Fruit fly (Drosophila melanogaster) whole organism, wandering third instar larva: ENCODE results near the gene sqd.

ENCODE experiments used
- Abd-B ChIP-seq: fragments of >200 bp; optimal IDR thresholded peaks from 2 replicates; lab custom pipeline; 2017; ENCODE audit warnings: missing biosample characterization, missing genetic modification characterization
- CG32264 ChIP-seq: fragments of 200-800 bp; sonication (Bioruptor generic); optimal IDR thresholded peaks from 2 replicates; lab custom pipeline; 2016; ENCODE audit warnings: missing biosample characterization, missing genetic modification characterization
- CG9705 ChIP-seq: fragments of 200-800 bp; sonication (Bioruptor generic); optimal IDR thresholded peaks from 2 replicates; lab custom pipeline; 2018; ENCODE audit warnings: missing biosample characterization, mild to moderate bottlenecking, missing genetic modification characterization
- CrebA ChIP-seq: fragments of 200-800 bp; sonication (Bioruptor generic); optimal IDR thresholded peaks from 2 replicates; lab custom pipeline; 2016; ENCODE audit warnings: missing biosample characterization, mild to moderate bottlenecking, missing genetic modification characterization, borderline replicate concordance
- Dfd ChIP-seq: fragments of >200 bp; optimal IDR thresholded peaks from 2 replicates; lab custom pipeline; 2017; ENCODE audit warnings: missing biosample characterization, missing genetic modification characterization
- Dif ChIP-seq: fragments of 200-275, 200-300 bp; sonication (Bioruptor generic); optimal IDR thresholded peaks from 2 replicates; lab custom pipeline; 2018; ENCODE audit warnings: missing biosample characterization, missing genetic modification characterization; ENCODE audit not compliant: partially characterized antibody
- GATAd ChIP-seq: sonication (Bioruptor generic); optimal IDR thresholded peaks from 2 replicates; lab custom pipeline; 2016; ENCODE audit warnings: missing biosample characterization, missing genetic modification characterization
- HLH106 ChIP-seq: fragments of 200-800 bp; optimal IDR thresholded peaks from 3 replicates; lab custom pipeline; 2019; ENCODE audit warnings: missing biosample characterization, mild to moderate bottlenecking, missing genetic modification characterization, moderate library complexity
- Hnf4 ChIP-seq: fragments of 200-800 bp; sonication (Bioruptor generic); optimal IDR thresholded peaks from 2 replicates; lab custom pipeline; 2016; ENCODE audit warnings: missing biosample characterization, mild to moderate bottlenecking, missing genetic modification characterization
- Hr78 ChIP-seq: fragments of >200 bp; optimal IDR thresholded peaks from 2 replicates; lab custom pipeline; 2017; ENCODE audit warnings: missing biosample characterization, missing genetic modification characterization
- Hr83 ChIP-seq: fragments of 200-300 bp; sonication (Bioruptor generic); optimal IDR thresholded peaks from 2 replicates; lab custom pipeline; 2016; ENCODE audit warnings: missing biosample characterization, mild to moderate bottlenecking, missing genetic modification characterization, moderate library complexity; ENCODE audit not compliant: poor library complexity, severe bottlenecking
- Jra ChIP-seq: sonication (Bioruptor generic); optimal IDR thresholded peaks from 2 replicates; lab custom pipeline; 2016; ENCODE audit warnings: missing biosample characterization, missing genetic modification characterization
- Mio ChIP-seq: sonication (Bioruptor generic); optimal IDR thresholded peaks from 2 replicates; lab custom pipeline; 2016; ENCODE audit warnings: missing biosample characterization, missing genetic modification characterization
- Myc ChIP-seq: fragments of >200 bp; optimal IDR thresholded peaks from 2 replicates; lab custom pipeline; 2017
- N ChIP-seq: fragments of >200 bp; optimal IDR thresholded peaks from 2 replicates; lab custom pipeline; 2018; ENCODE audit warnings: missing biosample characterization, missing external identifiers, missing genetic modification characterization
- OdsH ChIP-seq: fragments of 200-800 bp; sonication (Bioruptor generic); optimal IDR thresholded peaks from 2 replicates; lab custom pipeline; 2016; ENCODE audit warnings: missing biosample characterization, mild to moderate bottlenecking, missing genetic modification characterization
- Rel ChIP-seq, 2 experiments: fragments of 200-800 bp; sonication (Bioruptor generic) in 1 of 2; optimal IDR thresholded peaks; 2 replicates in 1 of 2; 3 replicates in 1 of 2; lab custom pipeline; 2016 to 2019; ENCODE audit warnings: mild to moderate bottlenecking in 2 of 2, missing biosample characterization in 2 of 2, missing genetic modification characterization in 2 of 2, moderate library complexity in 1 of 2
- Sp1 ChIP-seq: fragments of 200-800 bp; sonication (Bioruptor generic); optimal IDR thresholded peaks from 3 replicates; lab custom pipeline; 2019; ENCODE audit warnings: missing biosample characterization, mild to moderate bottlenecking, missing genetic modification characterization, moderate library complexity
- Vsx2 ChIP-seq: fragments of 200-300, 225-300 bp; sonication (Bioruptor generic); optimal IDR thresholded peaks from 2 replicates; lab custom pipeline; 2018; ENCODE audit warnings: missing biosample characterization, missing genetic modification characterization; ENCODE audit not compliant: partially characterized antibody
- br ChIP-seq: fragments of 200-800 bp; sonication (Bioruptor generic); optimal IDR thresholded peaks from 2 replicates; lab custom pipeline; 2016; ENCODE audit warnings: missing biosample characterization, missing genetic modification characterization
- brk ChIP-seq: fragments of 200-800 bp; sonication (Bioruptor generic); optimal IDR thresholded peaks from 2 replicates; lab custom pipeline; 2016; ENCODE audit warnings: missing biosample characterization, mild to moderate bottlenecking, missing genetic modification characterization
- dl ChIP-seq, 2 experiments: fragments of 175-275, 200-275 bp in 1 of 2; fragments of 200-275 bp in 1 of 2; sonication (Bioruptor generic); optimal IDR thresholded peaks; lab custom pipeline; 2018; ENCODE audit warnings: mild to moderate bottlenecking in 2 of 2, missing biosample characterization in 2 of 2, missing genetic modification characterization in 2 of 2, moderate library complexity in 2 of 2; ENCODE audit not compliant: partially characterized antibody in 2 of 2, insufficient read depth in 1 of 2
- dmrt93B ChIP-seq: fragments of 200-800 bp; sonication (Bioruptor generic); optimal IDR thresholded peaks from 2 replicates; lab custom pipeline; 2018; ENCODE audit warnings: missing biosample characterization, mild to moderate bottlenecking, missing genetic modification characterization
- dsf ChIP-seq: sonication (Bioruptor generic); optimal IDR thresholded peaks from 2 replicates; lab custom pipeline; 2016; ENCODE audit warnings: missing biosample characterization, missing genetic modification characterization, borderline replicate concordance
- ey ChIP-seq: fragments of 200-800 bp; sonication (Bioruptor generic); optimal IDR thresholded peaks from 2 replicates; lab custom pipeline; 2016; ENCODE audit warnings: missing biosample characterization, missing genetic modification characterization
- foxo ChIP-seq, 2 experiments: fragments of 200-800 bp; sonication (Bioruptor generic); optimal IDR thresholded peaks; 2 replicates in 1 of 2; 3 replicates in 1 of 2; lab custom pipeline; 2016 to 2017; ENCODE audit warnings: missing biosample characterization in 2 of 2, missing genetic modification characterization in 2 of 2
- fru ChIP-seq: fragments of 200-800 bp; sonication (Bioruptor generic); optimal IDR thresholded peaks from 3 replicates; lab custom pipeline; 2016; ENCODE audit warnings: missing biosample characterization, mild to moderate bottlenecking, missing genetic modification characterization
- h ChIP-seq: fragments of 200-800 bp; sonication (Bioruptor generic); optimal IDR thresholded peaks from 3 replicates; lab custom pipeline; 2016; ENCODE audit warnings: missing biosample characterization, mild to moderate bottlenecking, missing genetic modification characterization
- jim ChIP-seq: fragments of 175-275, 200-325 bp; sonication (Bioruptor generic); optimal IDR thresholded peaks from 2 replicates; lab custom pipeline; 2016; ENCODE audit warnings: missing biosample characterization, mild to moderate bottlenecking, missing genetic modification characterization
- lola ChIP-seq: fragments of >200 bp; optimal IDR thresholded peaks from 2 replicates; lab custom pipeline; 2017; ENCODE audit warnings: missing biosample characterization, missing genetic modification characterization
- pan ChIP-seq: fragments of >200 bp; optimal IDR thresholded peaks from 2 replicates; lab custom pipeline; 2017
- psq ChIP-seq: fragments of 200-800 bp; sonication (Bioruptor generic); optimal IDR thresholded peaks from 3 replicates; lab custom pipeline; 2017; ENCODE audit warnings: missing biosample characterization, mild to moderate bottlenecking, missing genetic modification characterization, moderate library complexity
- rgr ChIP-seq: fragments of 200-800 bp; sonication (Bioruptor generic); optimal IDR thresholded peaks from 3 replicates; lab custom pipeline; 2016; ENCODE audit warnings: missing biosample characterization, mild to moderate bottlenecking, missing genetic modification characterization
- sage ChIP-seq: fragments of 200-800 bp; sonication (Bioruptor generic); optimal IDR thresholded peaks from 2 replicates; lab custom pipeline; 2016; ENCODE audit warnings: missing biosample characterization, mild to moderate bottlenecking, missing genetic modification characterization
- sv ChIP-seq: fragments of 200-800 bp; sonication (Bioruptor generic); optimal IDR thresholded peaks from 3 replicates; lab custom pipeline; 2016; ENCODE audit warnings: missing biosample characterization, missing genetic modification characterization
- tai ChIP-seq: sonication (Bioruptor generic); optimal IDR thresholded peaks from 2 replicates; lab custom pipeline; 2016; ENCODE audit warnings: missing biosample characterization, missing genetic modification characterization
- usp ChIP-seq: fragments of >200 bp; optimal IDR thresholded peaks from 2 replicates; lab custom pipeline; 2017; ENCODE audit warnings: missing biosample characterization, missing genetic modification characterization
- woc ChIP-seq: sonication (Bioruptor generic); optimal IDR thresholded peaks from 2 replicates; lab custom pipeline; 2016; ENCODE audit warnings: missing biosample characterization, mild to moderate bottlenecking, missing genetic modification characterization

Gene sqd

dm6 chr3R:13685969-13686368, 39.9 kb upstream of the sqd start:
- TF ChIP-seq Rel (GFP tag; optimal IDR thresholded peaks at IDR 0.05; lab: Kevin White, UChicago) = no peak
- no peak for TF ChIP-seq Rel (tag; optimal IDR thresholded peaks at IDR 0.05; lab: Kevin White, UChicago)
- TF ChIP-seq Mio (GFP tag; lab: Kevin White, UChicago) = no peak
- no peak for TF ChIP-seq Hnf4 (GFP tag; lab: Kevin White, UChicago)
- TF ChIP-seq sv (GFP tag; lab: Kevin White, UChicago) = no peak
- no peak for TF ChIP-seq h (GFP tag; lab: Kevin White, UChicago)
- no peak for TF ChIP-seq brk (GFP tag; lab: Kevin White, UChicago)
- no peak for TF ChIP-seq Myc (lab: Kevin White, UChicago)
- no peak for TF ChIP-seq Sp1 (GFP tag; lab: Kevin White, UChicago)
- TF ChIP-seq fru (GFP tag; lab: Kevin White, UChicago) = no peak
- TF ChIP-seq GATAd (GFP tag; lab: Kevin White, UChicago) = no peak
- TF ChIP-seq psq = no peak
- TF ChIP-seq tai (GFP tag; lab: Kevin White, UChicago) = no peak
- no peak for TF ChIP-seq OdsH (GFP tag; lab: Kevin White, UChicago)
- no peak for TF ChIP-seq usp
- TF ChIP-seq CG32264 = no peak
- no peak for TF ChIP-seq jim

DNA sequence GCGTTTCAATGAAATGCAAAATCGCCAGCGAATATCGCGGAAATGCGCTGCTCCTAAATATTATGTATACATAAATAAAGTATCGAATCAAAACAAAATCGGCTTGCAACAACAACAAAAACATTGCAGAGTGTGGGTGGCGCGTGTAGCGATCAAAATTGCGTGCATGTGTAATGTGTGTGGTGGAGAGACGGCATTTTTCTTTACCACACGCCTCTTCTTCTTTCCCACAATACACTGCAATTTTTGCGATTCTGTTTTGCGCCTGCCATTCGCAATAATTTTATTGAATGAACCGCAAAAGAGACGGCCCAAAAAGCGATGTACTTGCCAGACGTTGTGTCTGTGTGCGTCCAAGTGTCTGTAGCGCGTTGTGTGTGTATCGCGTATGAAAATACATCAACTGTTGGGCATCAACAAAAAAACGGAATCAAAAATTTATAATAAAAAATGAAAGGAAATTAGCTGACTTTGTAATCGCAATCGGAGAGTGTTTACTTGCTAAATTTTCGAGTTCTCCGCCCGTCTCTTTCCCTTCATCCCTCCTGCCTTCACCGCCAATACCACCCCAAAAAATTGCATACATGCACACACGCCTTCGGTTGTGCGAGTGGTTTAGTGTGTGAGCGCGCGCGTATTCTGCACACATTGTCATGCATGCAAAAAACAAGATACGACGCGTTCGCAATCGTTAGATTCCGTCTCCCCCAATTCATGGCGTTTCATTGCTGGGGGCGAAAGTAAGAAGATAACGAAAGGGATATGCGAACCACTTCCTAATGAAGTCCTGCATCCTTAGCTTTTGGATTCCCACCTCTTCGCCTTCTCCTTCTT, 38.7 kb upstream of the sqd start:
- TF ChIP-seq HLH106 (no peak), h (GFP tag; lab: Kevin White, UChicago) (peak; percentile 62), CrebA (GFP tag; lab: Kevin White, UChicago) (no peak), dsf (GFP tag; lab: Kevin White, UChicago) (no peak), GATAd (GFP tag; lab: Kevin White, UChicago) (no peak), Dif (GFP tag; lab: Kevin White, UChicago) (peak; percentile 9), N (GFP tag; lab: Kevin White, UChicago) (peak; percentile 58), woc (GFP tag; lab: Kevin White, UChicago) (no peak), Mio (GFP tag; lab: Kevin White, UChicago) (no peak), CG9705 (GFP tag; lab: Kevin White, UChicago) (no peak), dl (GFP tag; optimal IDR thresholded peaks at IDR 0.05; lab: Kevin White, UChicago; ENCODE audit: insufficient read depth in 1 of 2, partially characterized antibody in 2 of 2) (peak in 1 of 2 experiments; percentile 27), pan (lab: Kevin White, UChicago) (no peak), Myc (lab: Kevin White, UChicago) (no peak), Hr78 (GFP tag; lab: Kevin White, UChicago) (no peak), Rel (GFP tag; optimal IDR thresholded peaks at IDR 0.05; lab: Kevin White, UChicago) (no peak), Rel (tag; optimal IDR thresholded peaks at IDR 0.05; lab: Kevin White, UChicago) (no peak), usp (no peak), Hnf4 (GFP tag; lab: Kevin White, UChicago) (peak; percentile 32), jim (no peak), foxo (GFP tag; optimal IDR thresholded peaks at IDR 0.05; lab: Kevin White, UChicago) (peak in 1 of 2 experiments; percentile 14), lola (no peak), dmrt93B (no peak), sage (GFP tag; lab: Kevin White, UChicago) (no peak), OdsH (GFP tag; lab: Kevin White, UChicago) (peak; percentile 25), Abd-B (GFP tag; lab: Kevin White, UChicago) (peak; percentile 19), Sp1 (GFP tag; lab: Kevin White, UChicago) (no peak), ey (GFP tag; lab: Kevin White, UChicago) (no peak), br (GFP tag; lab: Kevin White, UChicago) (no peak), Jra (GFP tag; lab: Kevin White, UChicago) (no peak), brk (GFP tag; lab: Kevin White, UChicago) (no peak), fru (GFP tag; lab: Kevin White, UChicago) (no peak), psq (peak; percentile 99), Vsx2 (no peak), Dfd (GFP tag; lab: Kevin White, UChicago) (no peak), tai (GFP tag; lab: Kevin White, UChicago) (no peak), CG32264 (no peak), Hr83 (GFP tag; lab: Kevin White, UChicago) (no peak), rgr (peak; percentile 5), sv (GFP tag; lab: Kevin White, UChicago) (no peak)
